Fruit fly (Drosophila melanogaster) S2 (cell line): Measurements from ENCODE around the gene CG10560.

Source experiments
- CG8478 ChIP-seq: fragments of >200 bp; optimal IDR thresholded peaks from 2 replicates; lab custom pipeline; 2018
- CTCF ChIP-seq, 2 experiments: fragments of >200 bp; optimal IDR thresholded peaks; 2 replicates each; lab custom pipeline; 2018

The CG10560 gene

DNA sequence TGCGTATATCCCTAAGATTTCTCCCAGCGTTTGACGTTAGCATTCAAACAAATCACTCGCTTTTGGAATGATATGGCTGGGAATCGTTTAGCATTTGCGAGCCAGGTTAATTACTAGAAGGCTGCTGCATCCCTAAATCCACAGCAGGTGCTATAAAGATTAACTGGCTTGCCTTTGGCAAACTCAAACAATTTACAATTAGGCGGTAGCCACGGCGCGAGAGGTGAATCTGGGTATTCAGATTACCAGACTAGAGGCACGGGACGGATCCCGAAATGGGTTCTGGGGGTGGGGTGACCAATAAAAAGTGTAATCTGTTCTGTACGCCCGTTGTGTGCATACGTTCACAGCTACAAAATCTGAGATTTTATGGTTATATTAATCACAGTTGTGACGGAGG is 38.7 kb downstream of the CG10560 start, which contains the start of gene CG11892:
Gene CG11892 (plus strand): TSS at position 384 of the 400 bp plus-strand sequence.
- no peak for TF ChIP-seq CTCF (optimal IDR thresholded peaks at IDR 0.05; lab: Kevin White, UChicago)
- TF ChIP-seq CG8478 = no peak

DNA sequence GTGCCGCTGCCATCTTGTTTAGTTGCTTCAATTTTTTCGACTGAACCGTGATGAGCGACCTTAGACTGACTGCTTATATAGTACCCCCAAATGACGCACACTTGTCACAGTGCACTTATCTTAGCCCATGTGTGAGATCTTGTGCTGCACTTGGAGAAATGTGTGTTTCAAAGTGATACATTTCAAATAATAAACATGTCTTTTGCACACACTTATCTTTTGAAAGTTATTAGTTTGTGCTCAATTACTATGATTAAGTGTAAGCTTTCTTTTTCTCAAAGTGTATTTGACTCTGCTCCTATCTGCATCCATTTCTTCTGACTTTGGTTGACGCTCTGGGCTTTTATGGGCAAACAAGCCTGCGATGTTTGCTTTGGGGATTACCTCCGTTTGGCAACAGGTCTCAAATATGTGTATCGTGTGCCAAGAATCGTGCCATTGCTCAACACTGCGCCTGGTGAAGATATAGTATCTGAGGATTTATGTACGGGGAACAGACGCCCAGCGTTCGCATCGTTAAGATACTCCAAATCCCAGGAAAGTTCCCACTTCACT is 40.0 kb downstream of the CG10560 start, which contains the start of gene CG10514:
Gene CG10514 (minus strand): TSS at position 51 of the 555 bp plus-strand sequence.
- TF ChIP-seq CG8478 (no peak), CTCF (optimal IDR thresholded peaks at IDR 0.05; lab: Kevin White, UChicago) (no peak)

DNA sequence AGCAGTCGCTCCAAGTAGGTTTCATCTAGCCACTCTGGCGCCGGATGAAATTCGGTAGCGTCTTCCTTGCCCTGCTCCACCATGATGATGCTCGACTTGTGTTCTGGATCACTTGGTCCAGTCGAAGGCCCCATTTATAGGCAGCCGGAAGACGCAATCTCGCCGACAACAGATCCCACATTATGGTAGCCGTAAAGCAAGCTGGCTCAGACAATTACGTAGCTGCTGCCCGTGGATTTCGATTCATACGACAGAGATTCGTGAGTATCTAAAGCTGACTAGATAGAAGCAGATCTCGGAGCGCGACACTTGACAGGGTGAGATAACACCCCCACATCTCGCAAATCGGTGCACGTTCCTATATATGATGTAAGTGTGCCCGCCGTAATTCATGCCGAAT is 42.8 kb downstream of the CG10560 start, which contains the start of gene CG10513:
Gene CG10513 (minus strand): TSS at position 101 of the 400 bp plus-strand sequence.
- TF ChIP-seq CG8478 = no peak

DNA sequence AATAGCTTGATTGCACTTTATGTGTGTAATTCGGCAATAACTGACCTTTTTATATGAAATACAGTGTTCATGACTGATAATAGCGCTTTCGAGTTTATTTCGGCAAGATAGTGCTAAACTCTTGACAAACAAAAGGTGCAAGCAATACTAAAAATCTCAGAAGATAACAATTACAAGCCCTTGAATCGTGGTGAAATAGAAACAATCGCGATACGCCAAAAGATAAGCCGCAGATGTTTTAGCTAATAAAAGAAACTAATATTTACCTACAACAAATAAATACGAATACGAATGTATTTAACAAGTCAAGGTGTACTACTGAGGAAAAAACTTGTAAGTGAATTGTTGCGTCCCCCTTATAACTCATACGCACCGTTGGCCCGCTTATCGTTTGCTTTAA is 44.6 kb downstream of the CG10560 start:
- no peak for TF ChIP-seq CG8478
- no peak for TF ChIP-seq CTCF (optimal IDR thresholded peaks at IDR 0.05; lab: Kevin White, UChicago)

DNA sequence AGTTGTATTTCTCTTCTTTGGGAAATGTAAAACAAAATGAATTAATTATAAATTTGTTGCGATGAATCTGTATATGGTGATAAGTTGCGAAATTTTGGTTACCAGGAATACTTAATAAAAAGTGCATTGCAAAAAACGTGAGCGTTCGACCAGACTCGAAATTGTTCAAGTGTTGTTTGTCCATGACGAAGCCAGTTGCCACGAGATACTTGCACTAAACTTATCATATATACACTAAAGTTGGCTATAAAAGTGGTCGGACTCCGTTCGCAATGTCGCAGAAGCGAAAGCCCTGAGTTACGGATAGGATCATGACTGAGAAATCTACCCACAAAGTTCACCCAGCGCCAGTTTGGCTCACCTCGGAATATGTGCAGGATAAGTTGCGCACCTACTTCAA is 46.4 kb downstream of the CG10560 start, which contains the start of gene CG11878:
Gene CG11878 (plus strand): TSS at position 301 of the 400 bp plus-strand sequence.
- no peak for TF ChIP-seq CG8478
- no peak for TF ChIP-seq CTCF (optimal IDR thresholded peaks at IDR 0.05; lab: Kevin White, UChicago)

DNA sequence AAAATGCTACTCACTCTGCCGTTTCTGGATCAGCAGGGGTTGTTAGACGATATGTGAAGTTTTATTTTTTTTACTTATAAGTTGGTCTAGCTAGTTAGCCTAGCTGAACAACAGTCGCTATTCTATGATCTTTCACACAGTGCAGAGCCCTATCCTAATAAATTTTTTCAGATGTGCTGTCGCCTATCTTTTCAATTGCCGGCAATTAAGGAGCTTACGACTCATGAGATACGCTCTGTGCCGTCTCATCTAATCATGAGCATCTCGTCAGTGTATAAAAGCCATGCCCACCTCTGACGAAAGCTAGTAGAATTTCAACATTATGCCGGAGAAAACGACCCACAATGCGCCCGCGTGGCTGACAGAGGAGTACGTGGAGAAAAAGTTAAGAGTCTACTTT is 50.0 kb downstream of the CG10560 start, which contains the start of the genes CG11889 and CG11891:
Gene CG11889 (plus strand): TSS at position 301 of the 400 bp plus-strand sequence.
Gene CG11891 (plus strand): TSS at position 301 of the 400 bp plus-strand sequence.
- TF ChIP-seq CG8478 = no peak
- no peak for TF ChIP-seq CTCF (optimal IDR thresholded peaks at IDR 0.05; lab: Kevin White, UChicago)
